Fruit fly (Drosophila melanogaster): Measurements from ENCODE around the gene CG31010.

- no peak for TF ChIP-seq Dll (optimal IDR thresholded peaks at IDR 0.05)
- TF ChIP-seq EcR (GFP tag; optimal IDR thresholded peaks at IDR 0.05), result no peak
- no peak for TF ChIP-seq pan (optimal IDR thresholded peaks at IDR 0.05)
- TF ChIP-seq psq (optimal IDR thresholded peaks at IDR 0.05), result no peak
- no peak for TF ChIP-seq CG8478 (optimal IDR thresholded peaks at IDR 0.05)
These were observed 28.7 kb upstream of the CG31010 start for dm6 chr3R:30734576-30734975.
